Fruit fly (Drosophila melanogaster): ENCODE measurements around the gene CG18641.

The CG18641 gene

DNA sequence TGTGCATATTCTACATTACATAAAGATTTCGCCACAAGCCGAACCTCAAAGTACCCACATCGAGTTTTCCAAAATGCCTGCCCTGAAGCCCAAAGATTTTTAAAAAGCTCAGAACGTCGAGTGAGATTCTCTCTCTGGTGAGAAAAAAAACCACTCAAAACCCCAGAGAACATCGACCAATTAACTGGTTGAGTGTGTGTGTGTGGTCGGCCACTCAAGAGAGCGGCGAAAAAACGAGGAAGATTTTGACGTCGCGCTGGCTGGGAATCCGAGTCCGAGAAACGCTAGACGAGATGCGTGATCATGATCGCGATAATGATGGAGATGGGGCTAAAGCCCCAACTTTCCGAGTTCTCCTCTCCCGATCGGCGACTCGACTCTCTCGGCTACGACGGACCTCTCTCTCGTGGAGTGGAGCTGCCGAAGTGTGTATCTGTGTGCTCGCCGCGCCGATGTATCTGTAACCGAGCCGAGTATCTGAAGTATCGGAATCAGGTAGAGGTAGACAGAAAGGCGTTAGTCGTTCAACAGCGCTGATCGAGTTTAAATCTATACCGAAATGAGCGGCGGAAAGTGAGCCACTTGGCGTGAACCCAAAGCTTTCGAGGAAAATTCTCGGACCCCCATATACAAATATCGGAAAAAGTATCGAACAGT is 35.7 kb upstream of the CG18641 start (continued):
- TF ChIP-seq CG18476 (GFP tag; optimal IDR thresholded peaks at IDR 0.05): no peak
- no peak for TF ChIP-seq vvl (GFP tag; IDR thresholded peaks at IDR 0.05)
- TF ChIP-seq vfl (GFP tag; optimal IDR thresholded peaks at IDR 0.05): no peak
- no peak for TF ChIP-seq luna (GFP tag; optimal IDR thresholded peaks at IDR 0.05)
- peak; percentile 40 for TF ChIP-seq CG10543 (GFP tag; optimal IDR thresholded peaks at IDR 0.05)
- TF ChIP-seq odd (GFP tag; optimal IDR thresholded peaks at IDR 0.05): no peak
- no peak for TF ChIP-seq CG16815 (GFP tag; optimal IDR thresholded peaks at IDR 0.05)
- peak; percentile 65; the same call in 2 of the 3 replicates for TF ChIP-seq CG6791 (GFP tag; IDR thresholded peaks at IDR 0.05; ENCODE audit: partially characterized antibody)
- TF ChIP-seq CG16863 (GFP tag; optimal IDR thresholded peaks at IDR 0.05): no peak
- no peak for TF ChIP-seq CG3281 (GFP tag; optimal IDR thresholded peaks at IDR 0.05)
- peak; percentile 42; the same call in 1 of the 2 replicates for TF ChIP-seq chm (GFP tag; IDR thresholded peaks at IDR 0.05)
- TF ChIP-seq CG3838 (GFP tag; optimal IDR thresholded peaks at IDR 0.05): no peak
- TF ChIP-seq Dek (tag; optimal IDR thresholded peaks at IDR 0.05): no peak
- TF ChIP-seq wek (GFP tag; optimal IDR thresholded peaks at IDR 0.05): no peak
- no peak for TF ChIP-seq Max (GFP tag; optimal IDR thresholded peaks at IDR 0.05)
- TF ChIP-seq CG10209 (GFP tag; optimal IDR thresholded peaks at IDR 0.05): no peak
- no peak for TF ChIP-seq bcd (GFP tag; optimal IDR thresholded peaks at IDR 0.05)
- TF ChIP-seq CG14014 (GFP tag; IDR thresholded peaks at IDR 0.05): no peak
- TF ChIP-seq Dll (GFP tag; IDR thresholded peaks at IDR 0.05; ENCODE audit: partially characterized antibody): peak; percentile 56; the same call in 3 of the 4 replicates
- peak; percentile 13 for TF ChIP-seq CG34376 (GFP tag; optimal IDR thresholded peaks at IDR 0.05)
- TF ChIP-seq Bgb (GFP tag; IDR thresholded peaks at IDR 0.05; ENCODE audit: partially characterized antibody): no peak; the same call in 1 of the 2 replicates
- no peak for TF ChIP-seq CG33557 (GFP tag; optimal IDR thresholded peaks at IDR 0.05)
- no peak for TF ChIP-seq kay (GFP tag; optimal IDR thresholded peaks at IDR 0.05)
- TF ChIP-seq CG12104 (GFP tag; optimal IDR thresholded peaks at IDR 0.05): no peak
- TF ChIP-seq peb (GFP tag; IDR thresholded peaks at IDR 0.05): no peak
- peak; percentile 47; the same call in 1 of the 2 replicates for TF ChIP-seq amos (GFP tag; IDR thresholded peaks at IDR 0.05; ENCODE audit: partially characterized antibody)
- no peak for TF ChIP-seq B-H1 (GFP tag; IDR thresholded peaks at IDR 0.05)
- no peak for TF ChIP-seq Blimp-1 (GFP tag; optimal IDR thresholded peaks at IDR 0.05)
- no peak for TF ChIP-seq CG4707 (GFP tag; optimal IDR thresholded peaks at IDR 0.05)
- no peak for TF ChIP-seq CG8281 (tag; optimal IDR thresholded peaks at IDR 0.05)
- TF ChIP-seq CG15601 (tag; optimal IDR thresholded peaks at IDR 0.05): no peak
- no peak for TF ChIP-seq dati (GFP tag; IDR thresholded peaks at IDR 0.05)
- no peak for TF ChIP-seq CG3407 (GFP tag; optimal IDR thresholded peaks at IDR 0.05)
- no peak for TF ChIP-seq CG10321 (GFP tag; IDR thresholded peaks at IDR 0.05)
- no peak for TF ChIP-seq Poxn (GFP tag; IDR thresholded peaks at IDR 0.05)
- no peak for TF ChIP-seq CG14667 (GFP tag; IDR thresholded peaks at IDR 0.05)
- TF ChIP-seq CG15514 (GFP tag; optimal IDR thresholded peaks at IDR 0.05): peak; percentile 18
- no peak for TF ChIP-seq salm (tag; optimal IDR thresholded peaks at IDR 0.05)
- TF ChIP-seq Opbp (GFP tag; IDR thresholded peaks at IDR 0.05; ENCODE audit: partially characterized antibody): peak; percentile 28; the same call in 1 of the 3 replicates
- no peak for TF ChIP-seq tap (tag; optimal IDR thresholded peaks at IDR 0.05)
- TF ChIP-seq trem (tag; optimal IDR thresholded peaks at IDR 0.05): no peak
- no peak for TF ChIP-seq CG6689 (GFP tag; IDR thresholded peaks at IDR 0.05)
- TF ChIP-seq insv (GFP tag; optimal IDR thresholded peaks at IDR 0.05): no peak
- TF ChIP-seq CG2116 (GFP tag; optimal IDR thresholded peaks at IDR 0.05): no peak
- peak; percentile 83 for TF ChIP-seq yki (optimal IDR thresholded peaks at IDR 0.05)
- no peak for TF ChIP-seq ara (GFP tag; IDR thresholded peaks at IDR 0.05)
- TF ChIP-seq E2f2 (GFP tag; IDR thresholded peaks at IDR 0.05): no peak
- no peak for TF ChIP-seq Hsf (GFP tag; optimal IDR thresholded peaks at IDR 0.05)
- no peak for TF ChIP-seq CG8944 (GFP tag; optimal IDR thresholded peaks at IDR 0.05)
- TF ChIP-seq az2 (GFP tag; optimal IDR thresholded peaks at IDR 0.05): no peak

Measured in whole organism, embryonic.